Worm (Caenorhabditis elegans): ENCODE measurements around the gene Y67D8C.6.

DNA sequence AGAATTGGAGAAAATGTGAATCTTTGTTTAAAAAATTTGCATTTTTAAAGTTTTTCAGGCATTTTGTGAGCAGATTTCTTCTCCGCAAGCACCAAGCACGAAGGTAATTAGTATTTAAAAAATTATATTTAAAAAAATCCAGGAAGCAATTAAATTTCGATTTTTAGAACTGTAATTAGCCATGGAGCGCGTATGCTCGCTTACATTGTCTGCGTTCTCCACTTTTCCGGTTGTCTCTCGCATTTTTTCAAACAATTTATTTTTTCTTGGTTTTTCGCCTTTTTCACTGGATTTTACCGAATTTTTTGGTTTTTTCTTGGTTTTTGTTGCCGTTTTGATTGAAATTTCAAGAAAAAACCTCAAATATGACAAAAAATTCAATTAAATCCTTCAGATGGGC is 7.9 kb downstream of the Y67D8C.6 start:
- TF ChIP-seq dao-5 (tag; optimal IDR thresholded peaks at IDR 0.05) (no peak), W03F9.2 (tag; optimal IDR thresholded peaks at IDR 0.05) (no peak)

All from whole organism, L4/young adult.